Fruit fly (Drosophila melanogaster) Kc167 (cell line): ENCODE data around the gene CG32706.

Source experiments
- Myc ChIP-seq: fragments of >200 bp; optimal IDR thresholded peaks from 2 replicates; lab custom pipeline; 2017; ENCODE audit warnings: missing external identifiers
- Sin3A ChIP-seq: fragments of >200 bp; optimal IDR thresholded peaks from 2 replicates; lab custom pipeline; 2018; ENCODE audit warnings: missing external identifiers
- psq ChIP-seq: fragments of >200 bp; optimal IDR thresholded peaks from 2 replicates; lab custom pipeline; 2017; ENCODE audit warnings: missing external identifiers
- ttk ChIP-seq: sonication (Bioruptor generic); optimal IDR thresholded peaks from 2 replicates; lab custom pipeline; 2017; ENCODE audit warnings: missing external identifiers

DNA sequence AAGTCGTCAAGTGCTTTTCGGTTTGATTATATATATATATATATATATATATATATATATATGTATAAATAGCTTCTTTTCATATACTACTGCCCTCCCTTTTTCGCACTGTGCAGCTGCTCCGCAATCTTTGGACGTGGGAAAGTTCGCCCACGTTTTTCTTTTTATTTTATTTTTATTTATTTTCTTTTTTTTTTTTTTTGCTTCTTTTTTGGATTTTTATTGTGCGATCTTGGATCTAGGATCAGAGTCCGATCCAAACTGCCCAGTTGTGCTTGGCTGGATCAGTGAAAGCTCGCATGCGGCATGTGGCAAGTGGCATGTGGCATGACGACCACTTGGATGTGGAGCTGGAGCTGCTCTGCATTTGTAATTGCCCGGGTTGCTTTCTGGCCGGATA, 23.5 kb upstream of the CG32706 start:
- TF ChIP-seq psq (lab: Kevin White, UChicago): no peak
- TF ChIP-seq ttk (lab: Kevin White, UChicago): no peak
- no peak for TF ChIP-seq Sin3A (lab: Kevin White, UChicago)
- no peak for TF ChIP-seq Myc (lab: Kevin White, UChicago)
